Fruit fly (Drosophila melanogaster): ENCODE results near the gene Gapdh2.

Gapdh2 gene

dm6 chrX:15860479-15860878 is 7.5 kb upstream of the Gapdh2 start (continued):
- no peak for TF ChIP-seq tap (tag; optimal IDR thresholded peaks at IDR 0.05)
- no peak for TF ChIP-seq ssp (GFP tag; IDR thresholded peaks at IDR 0.05)
- no peak for TF ChIP-seq h (optimal IDR thresholded peaks at IDR 0.05)
- no peak for TF ChIP-seq CG9215 (GFP tag; IDR thresholded peaks at IDR 0.05)
- peak; percentile 28 for TF ChIP-seq CG10431 (GFP tag; optimal IDR thresholded peaks at IDR 0.05)
- TF ChIP-seq CG10959 (GFP tag; IDR thresholded peaks at IDR 0.05): no peak
- TF ChIP-seq eyg (GFP tag; optimal IDR thresholded peaks at IDR 0.05): no peak
- TF ChIP-seq CG17829 (tag; optimal IDR thresholded peaks at IDR 0.05): no peak
- no peak for TF ChIP-seq CG12942 (GFP tag; optimal IDR thresholded peaks at IDR 0.05)
- TF ChIP-seq Adf1 (GFP tag; IDR thresholded peaks at IDR 0.05): peak; percentile 69
- peak; percentile 49 for TF ChIP-seq vvl (GFP tag; IDR thresholded peaks at IDR 0.05)
- peak; percentile 93 for TF ChIP-seq onecut (GFP tag; IDR thresholded peaks at IDR 0.05)
- no peak for TF ChIP-seq luna (GFP tag; optimal IDR thresholded peaks at IDR 0.05)
- peak; percentile 77 for TF ChIP-seq sens (GFP tag)
- peak; percentile 59 for TF ChIP-seq CG15479 (GFP tag; optimal IDR thresholded peaks at IDR 0.05)
- TF ChIP-seq CG6272 (GFP tag; IDR thresholded peaks at IDR 0.05): no peak
- TF ChIP-seq trh (GFP tag; optimal IDR thresholded peaks at IDR 0.05): no peak
- TF ChIP-seq CG1647 (GFP tag; optimal IDR thresholded peaks at IDR 0.05): no peak
- TF ChIP-seq hth (optimal IDR thresholded peaks at IDR 0.05): no peak
- no peak for TF ChIP-seq tup (GFP tag; optimal IDR thresholded peaks at IDR 0.05)
- peak; percentile 44; the same call in 1 of the 2 replicates for TF ChIP-seq Rfx (GFP tag; IDR thresholded peaks at IDR 0.05)
- TF ChIP-seq CG30020 (tag; optimal IDR thresholded peaks at IDR 0.05): no peak
- TF ChIP-seq vnd (GFP tag; IDR thresholded peaks at IDR 0.05; ENCODE audit: partially characterized antibody): 0 out of 3 replicates have a peak, but pooled peaks have one; percentile 22
- TF ChIP-seq danr (GFP tag; IDR thresholded peaks at IDR 0.05): no peak
- TF ChIP-seq CG11696 (GFP tag; IDR thresholded peaks at IDR 0.05): no peak
- no peak for TF ChIP-seq jumu (GFP tag; optimal IDR thresholded peaks at IDR 0.05)
- peak; percentile 1 for TF ChIP-seq CG1529 (GFP tag; optimal IDR thresholded peaks at IDR 0.05)
- TF ChIP-seq dati (GFP tag; IDR thresholded peaks at IDR 0.05): no peak
- peak; percentile 72 for TF ChIP-seq Med (GFP tag)
- TF ChIP-seq knrl (GFP tag; IDR thresholded peaks at IDR 0.05; ENCODE audit: partially characterized antibody): peak; percentile 19; the same call in 1 of the 3 replicates
- no peak for TF ChIP-seq CG8290 (GFP tag; optimal IDR thresholded peaks at IDR 0.05)
- TF ChIP-seq CG8290 (tag; optimal IDR thresholded peaks at IDR 0.05): peak in 1 of 2 experiments; percentile 77
- peak; percentile 63 for TF ChIP-seq abd-A (tag; optimal IDR thresholded peaks at IDR 0.05)
- no peak for TF ChIP-seq Poxn (GFP tag; IDR thresholded peaks at IDR 0.05)
- no peak for TF ChIP-seq ham (GFP tag; IDR thresholded peaks at IDR 0.05)
- no peak for TF ChIP-seq ken (GFP tag; IDR thresholded peaks at IDR 0.05)
- no peak for TF ChIP-seq CG12071 (GFP tag; optimal IDR thresholded peaks at IDR 0.05)
- TF ChIP-seq CG10147 (GFP tag; optimal IDR thresholded peaks at IDR 0.05): peak; percentile 26
- TF ChIP-seq cas (GFP tag; IDR thresholded peaks at IDR 0.05): no peak
- TF ChIP-seq CG10209 (GFP tag; optimal IDR thresholded peaks at IDR 0.05): no peak
- TF ChIP-seq CG2129 (GFP tag; IDR thresholded peaks at IDR 0.05; ENCODE audit: partially characterized antibody): no peak
- TF ChIP-seq CG8478 (optimal IDR thresholded peaks at IDR 0.05): peak; percentile 96
- TF ChIP-seq prd (optimal IDR thresholded peaks at IDR 0.05): no peak
- TF ChIP-seq prd (GFP tag; IDR thresholded peaks at IDR 0.05): no peak
- TF ChIP-seq CG6683 (GFP tag; optimal IDR thresholded peaks at IDR 0.05): no peak
- no peak for TF ChIP-seq CG6854 (GFP tag; optimal IDR thresholded peaks at IDR 0.05)
- TF ChIP-seq bigmax (GFP tag; optimal IDR thresholded peaks at IDR 0.05): no peak
- TF ChIP-seq CG11456 (GFP tag; IDR thresholded peaks at IDR 0.05): no peak
- TF ChIP-seq caup (GFP tag; optimal IDR thresholded peaks at IDR 0.05; ENCODE audit: severe bottlenecking): no peak
- TF ChIP-seq lov (optimal IDR thresholded peaks at IDR 0.05): no peak
- TF ChIP-seq lov (GFP tag; IDR thresholded peaks at IDR 0.05): no peak
- TF ChIP-seq CG17359 (tag; optimal IDR thresholded peaks at IDR 0.05): peak; percentile 91
- TF ChIP-seq CoRest (tag; optimal IDR thresholded peaks at IDR 0.05): peak; percentile 16
- no peak for TF ChIP-seq da (GFP tag; optimal IDR thresholded peaks at IDR 0.05)
